Fruit fly (Drosophila melanogaster) Kc167 (cell line): ENCODE measurements around the gene CG13085.

Source experiments
- Myc ChIP-seq: fragments of >200 bp; optimal IDR thresholded peaks from 2 replicates; lab custom pipeline; 2017; ENCODE audit warnings: missing external identifiers
- Sin3A ChIP-seq: fragments of >200 bp; optimal IDR thresholded peaks from 2 replicates; lab custom pipeline; 2018; ENCODE audit warnings: missing external identifiers
- h ChIP-seq: fragments of >200 bp; optimal IDR thresholded peaks from 3 replicates; lab custom pipeline; 2018; ENCODE audit warnings: missing external identifiers
- insv ChIP-seq: fragments of >200 bp; optimal IDR thresholded peaks from 3 replicates; lab custom pipeline; 2018; ENCODE audit warnings: missing external identifiers
- psq ChIP-seq: fragments of >200 bp; optimal IDR thresholded peaks from 2 replicates; lab custom pipeline; 2017; ENCODE audit warnings: missing external identifiers
- ttk ChIP-seq: sonication (Bioruptor generic); optimal IDR thresholded peaks from 2 replicates; lab custom pipeline; 2017; ENCODE audit warnings: missing external identifiers

CG13085 gene

DNA sequence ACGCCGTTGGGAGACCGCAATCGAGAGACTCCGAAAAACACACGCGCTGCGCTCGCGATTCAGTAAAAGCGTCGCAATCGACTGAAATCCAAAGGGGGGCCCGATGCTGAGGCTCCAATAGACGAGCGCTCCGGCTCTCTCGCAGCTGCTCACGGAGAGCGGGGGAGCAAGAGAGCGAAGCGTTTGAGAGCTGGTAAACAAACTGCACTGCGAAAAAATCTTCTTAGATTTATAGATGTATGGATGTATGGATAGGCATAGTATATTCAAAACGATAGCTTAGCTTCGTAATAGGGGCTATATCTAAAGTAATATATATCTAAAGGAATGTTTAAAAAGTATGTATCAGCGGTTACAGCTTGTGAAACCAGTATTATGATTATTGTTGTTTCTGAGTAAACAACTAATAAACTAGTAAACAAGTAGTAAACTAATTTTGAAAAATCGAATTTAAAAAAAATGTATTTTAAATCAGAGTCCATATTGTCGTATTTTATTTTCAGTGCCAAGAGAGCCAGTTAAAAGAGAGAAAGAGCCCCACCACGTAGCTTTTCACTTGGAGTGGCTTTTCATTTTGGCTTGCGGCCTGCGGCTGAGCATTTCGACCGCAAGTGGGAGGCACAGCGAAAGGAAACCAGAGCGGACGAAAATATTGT lies at the start of gene CG13085, which contains the start of gene Alp12:
TSS of gene CG13085 (plus strand) at position 584 of the 656 bp plus-strand sequence.
TSS of gene Alp12 (plus strand) at position 584 of the 656 bp plus-strand sequence.
- TF ChIP-seq Myc (lab: Kevin White, UChicago) = no peak
- TF ChIP-seq ttk (lab: Kevin White, UChicago) = no peak
- no peak for TF ChIP-seq insv (lab: Kevin White, UChicago)
- no peak for TF ChIP-seq Sin3A
- TF ChIP-seq psq (lab: Kevin White, UChicago) = no peak
- no peak for TF ChIP-seq h (lab: Kevin White, UChicago)

dm6 chr2L:19376145-19376544 lies 47.7 kb upstream of the CG13085 start:
- TF ChIP-seq h (lab: Kevin White, UChicago) (no peak), Sin3A (no peak), Myc (lab: Kevin White, UChicago) (no peak), ttk (lab: Kevin White, UChicago) (no peak), insv (lab: Kevin White, UChicago) (no peak)

dm6 chr2L:19377129-19378083 lies 46.4 kb upstream of the CG13085 start:
- TF ChIP-seq ttk (lab: Kevin White, UChicago) (no peak), insv (lab: Kevin White, UChicago) (no peak), Myc (lab: Kevin White, UChicago) (no peak), Sin3A (no peak), h (lab: Kevin White, UChicago) (no peak), psq (lab: Kevin White, UChicago) (no peak)

dm6 chr2L:19378620-19379019 lies 45.2 kb upstream of the CG13085 start:
- no peak for TF ChIP-seq h (lab: Kevin White, UChicago)
- TF ChIP-seq Myc (lab: Kevin White, UChicago) = no peak
- TF ChIP-seq insv (lab: Kevin White, UChicago) = no peak
- TF ChIP-seq ttk (lab: Kevin White, UChicago) = no peak
- TF ChIP-seq Sin3A = no peak
- no peak for TF ChIP-seq psq (lab: Kevin White, UChicago)

- TF ChIP-seq Sin3A = no peak
- TF ChIP-seq Myc (lab: Kevin White, UChicago) = no peak
- no peak for TF ChIP-seq psq (lab: Kevin White, UChicago)
- no peak for TF ChIP-seq ttk (lab: Kevin White, UChicago)
- no peak for TF ChIP-seq insv (lab: Kevin White, UChicago)
- no peak for TF ChIP-seq h (lab: Kevin White, UChicago)
These were observed 43.2 kb upstream of the CG13085 start, which contains the start of gene CG17350 for dm6 chr2L:19380630-19381029. Gene CG17350 (plus strand): TSS chr2L:19380930.

DNA sequence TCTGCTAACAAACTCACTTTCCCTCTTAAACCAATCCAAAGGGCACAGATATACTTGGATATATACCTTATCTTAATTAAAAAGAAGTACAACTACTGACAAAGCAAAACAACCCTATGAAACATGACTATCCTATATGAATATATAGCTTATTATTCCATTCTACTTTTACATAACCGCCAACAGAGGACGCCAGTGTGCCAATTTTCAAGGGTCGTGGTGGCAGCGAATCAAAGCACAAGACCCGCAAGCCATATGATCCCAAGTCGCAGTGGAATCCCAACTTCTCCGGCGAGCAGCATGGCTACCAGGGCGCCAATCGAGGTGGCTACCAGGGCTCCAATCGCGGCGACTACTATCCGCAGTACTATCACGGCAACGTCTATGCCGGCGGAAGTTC lies 41.5 kb upstream of the CG13085 start:
- TF ChIP-seq Sin3A (no peak), Myc (lab: Kevin White, UChicago) (no peak), ttk (lab: Kevin White, UChicago) (no peak), h (lab: Kevin White, UChicago) (no peak), psq (lab: Kevin White, UChicago) (no peak), insv (lab: Kevin White, UChicago) (no peak)

DNA sequence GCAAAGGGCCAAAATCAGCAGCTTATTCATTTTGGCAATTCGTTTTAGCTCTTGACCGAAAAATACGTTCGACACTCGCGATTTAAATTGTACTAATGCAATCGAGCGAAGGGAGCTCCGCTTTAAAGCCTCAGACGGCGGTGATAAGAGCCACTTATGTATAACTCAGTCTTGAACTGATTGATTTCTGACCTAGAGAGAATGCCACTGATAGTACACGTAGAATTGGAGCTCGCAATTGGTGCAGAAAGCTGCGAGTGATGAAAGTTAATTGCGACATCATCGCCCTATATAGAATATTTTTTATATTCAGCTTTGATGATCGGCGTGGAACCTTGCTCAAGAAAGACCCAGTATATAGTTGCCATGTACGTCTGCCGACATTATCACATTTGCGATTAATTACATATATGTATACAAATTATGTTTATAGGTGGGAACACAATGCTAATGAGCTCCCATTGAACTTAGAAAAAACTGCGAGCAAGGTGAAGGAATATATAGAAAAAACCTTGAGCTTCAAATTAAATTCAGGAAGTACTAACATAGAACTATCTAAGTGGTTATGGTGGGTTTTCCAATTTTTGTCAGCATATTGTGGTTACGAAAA lies 37.6 kb upstream of the CG13085 start, which contains the start of gene fon:
TSS of gene fon (minus strand) at position 100 of the 610 bp plus-strand sequence.
- TF ChIP-seq ttk (lab: Kevin White, UChicago) = no peak
- no peak for TF ChIP-seq insv (lab: Kevin White, UChicago)
- no peak for TF ChIP-seq Myc (lab: Kevin White, UChicago)
- no peak for TF ChIP-seq Sin3A
- no peak for TF ChIP-seq h (lab: Kevin White, UChicago)
- TF ChIP-seq psq (lab: Kevin White, UChicago) = no peak

DNA sequence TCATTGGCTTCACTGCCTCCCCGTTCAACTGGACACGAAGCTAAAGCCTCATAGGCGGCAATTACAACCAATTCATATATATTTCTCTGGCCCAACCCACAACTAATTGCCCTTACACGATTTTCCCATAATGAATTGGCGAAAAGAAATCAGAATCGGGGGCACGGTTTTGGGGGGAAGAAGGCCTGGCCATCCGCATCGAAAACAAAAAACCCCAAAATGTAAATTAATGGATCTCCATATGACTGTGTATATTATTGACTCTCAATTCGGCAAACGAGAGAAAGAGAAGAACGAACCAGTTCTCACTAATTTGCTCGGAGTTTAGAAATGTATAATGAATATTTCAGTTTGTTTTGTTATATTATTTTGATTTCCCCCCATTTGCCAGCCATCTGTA lies 34.9 kb upstream of the CG13085 start:
- TF ChIP-seq Sin3A = no peak
- TF ChIP-seq Myc (lab: Kevin White, UChicago) = no peak
- TF ChIP-seq h (lab: Kevin White, UChicago) = no peak
- no peak for TF ChIP-seq psq (lab: Kevin White, UChicago)
- TF ChIP-seq ttk (lab: Kevin White, UChicago) = no peak
- no peak for TF ChIP-seq insv (lab: Kevin White, UChicago)

dm6 chr2L:19389749-19390148 lies 34.1 kb upstream of the CG13085 start, which contains the start of gene CG17549:
Gene CG17549 (minus strand): TSS chr2L:19390075.
- TF ChIP-seq Sin3A (no peak), Myc (lab: Kevin White, UChicago) (no peak), ttk (lab: Kevin White, UChicago) (no peak), psq (lab: Kevin White, UChicago) (no peak), h (lab: Kevin White, UChicago) (no peak), insv (lab: Kevin White, UChicago) (no peak)

DNA sequence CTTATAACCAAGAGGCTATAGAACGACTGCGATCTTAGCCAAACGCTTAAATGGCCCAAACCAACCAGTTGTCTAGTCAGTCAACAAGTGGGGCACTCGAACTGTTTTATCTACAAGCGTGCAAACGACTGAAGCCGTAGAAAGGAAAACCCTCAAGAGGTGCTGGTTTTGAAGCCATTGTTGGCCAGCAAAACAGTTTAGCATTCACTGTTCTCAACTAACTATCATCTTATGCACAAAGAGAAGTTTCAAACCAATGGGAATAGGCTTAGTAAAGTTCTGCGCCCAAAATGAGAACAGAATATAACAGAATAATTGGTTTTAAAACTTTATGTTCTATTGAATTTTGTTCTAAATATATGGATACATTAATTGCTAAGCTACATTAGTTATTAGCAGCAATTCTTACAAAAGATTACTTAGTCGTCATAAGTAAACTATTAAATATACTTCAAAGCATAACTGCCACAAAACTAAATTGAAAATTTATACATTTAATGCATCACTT lies 30.1 kb upstream of the CG13085 start, which contains the start of gene CG31798:
TSS of gene CG31798 (plus strand) at position 458 of the 508 bp plus-strand sequence.
- TF ChIP-seq psq (lab: Kevin White, UChicago) (no peak), Myc (lab: Kevin White, UChicago) (no peak), h (lab: Kevin White, UChicago) (no peak), insv (lab: Kevin White, UChicago) (no peak), ttk (lab: Kevin White, UChicago) (no peak), Sin3A (no peak)
